Worm (Caenorhabditis elegans): ENCODE data around the gene smoc-1.

DNA sequence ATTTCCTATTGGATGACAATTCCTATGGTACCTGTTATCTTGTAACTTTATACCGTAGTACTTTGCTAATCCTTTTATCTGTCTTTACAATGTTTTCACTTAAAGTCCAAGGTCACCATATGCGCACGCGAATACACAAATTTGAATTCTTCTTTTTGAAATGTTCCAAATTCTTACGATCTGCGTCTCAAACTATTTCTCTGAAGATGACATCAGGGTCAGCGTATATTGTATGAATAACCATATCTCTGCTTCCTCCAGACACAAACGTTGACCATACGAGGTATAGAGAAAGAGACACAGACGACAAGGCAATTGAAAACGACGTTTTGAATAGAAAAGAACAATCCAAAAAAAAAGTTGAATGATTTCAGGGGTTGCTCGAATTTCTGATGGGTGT lies 16.5 kb downstream of the smoc-1 start:
- TF ChIP-seq lin-35 (GFP tag; optimal IDR thresholded peaks at IDR 0.05) (no peak), chd-7 (tag; optimal IDR thresholded peaks at IDR 0.05) (no peak)
